Worm (Caenorhabditis elegans) whole organism, L4/young adult: ENCODE measurements around the gene pigm-1.

Source experiments
- W03F9.2 ChIP-seq: fragments of 150-350 bp; optimal IDR thresholded peaks from 2 replicates; lab custom pipeline; 2014; ENCODE audit warnings: missing biosample characterization, missing genetic modification characterization
- dao-5 ChIP-seq: sonication (generic microtip); optimal IDR thresholded peaks from 2 replicates; lab custom pipeline; 2016; ENCODE audit warnings: missing genotype, missing genetic modification characterization, moderate library complexity, missing compliant biosample characterization
- him-1 ChIP-seq: sonication (generic microtip); optimal IDR thresholded peaks from 2 replicates; lab custom pipeline; 2016; ENCODE audit warnings: missing genotype, missing genetic modification reagents, missing genetic modification characterization, missing compliant biosample characterization

The pigm-1 gene

DNA sequence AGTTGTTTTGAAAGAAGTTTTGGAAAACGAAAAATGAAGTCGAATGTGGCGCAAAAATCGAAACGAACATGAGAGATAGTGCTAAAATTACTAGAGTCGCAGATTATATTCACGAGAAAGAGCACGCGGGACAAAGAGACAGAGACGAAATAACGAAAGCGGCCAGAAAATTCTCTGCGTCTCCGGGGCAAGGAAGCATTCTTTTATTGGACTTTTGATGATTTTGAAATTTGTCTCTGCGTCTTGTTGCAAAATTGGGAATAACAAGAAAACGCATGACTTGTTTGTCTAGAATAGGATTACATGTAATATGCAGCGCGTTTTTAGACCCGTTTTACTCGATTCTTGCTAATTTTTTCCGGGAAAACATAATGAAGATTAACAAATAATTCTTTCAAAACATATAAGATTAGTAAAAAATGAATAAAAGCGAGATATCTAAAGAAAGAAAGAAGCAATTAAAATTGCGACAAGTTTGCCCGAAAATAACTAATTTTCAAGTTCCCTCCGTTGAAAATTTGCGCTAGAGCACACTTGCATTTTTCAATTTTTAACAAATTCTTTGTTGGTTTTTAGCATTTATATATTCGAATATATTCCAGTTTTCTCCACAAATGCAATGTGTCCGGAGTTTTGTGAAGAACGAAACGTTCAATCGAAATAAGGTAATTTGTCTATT, at the start of gene pigm-1, which contains the start of gene B0491.6:
Gene pigm-1, plus strand, starts transcription at position 568 of the 679 bp plus-strand sequence.
Gene B0491.6, minus strand, starts transcription at position 466 of the 679 bp plus-strand sequence.
- no peak for TF ChIP-seq dao-5 (tag; lab: Kevin White, UChicago)
- TF ChIP-seq W03F9.2 (tag; lab: Kevin White, UChicago): peak; percentile 20
- TF ChIP-seq him-1 (tag; lab: Kevin White, UChicago): peak; percentile 27

DNA sequence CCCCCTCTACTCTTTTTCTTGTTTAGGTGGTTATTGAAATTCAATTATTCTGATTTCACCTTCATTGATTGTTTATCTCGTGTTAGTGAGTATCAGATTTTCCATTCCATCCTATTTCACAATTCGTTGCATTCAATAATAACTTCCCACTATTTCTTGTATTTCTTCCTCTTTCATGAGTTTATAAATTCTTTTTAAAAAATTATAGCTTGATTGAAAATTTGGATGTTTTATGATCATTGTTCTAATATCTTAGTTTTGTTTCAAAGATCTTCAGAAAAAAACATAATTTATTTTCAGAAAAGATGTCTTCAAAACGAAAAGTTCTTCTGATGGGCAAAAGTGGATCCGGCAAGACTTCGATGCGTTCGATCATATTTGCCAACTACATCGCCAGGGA, 47.2 kb upstream of the pigm-1 start, which contains the start of gene raga-1:
Gene raga-1, plus strand, starts transcription at position 301 of the 400 bp plus-strand sequence.
- TF ChIP-seq him-1 (tag; lab: Kevin White, UChicago): no peak
- no peak for TF ChIP-seq dao-5 (tag; lab: Kevin White, UChicago)
- no peak for TF ChIP-seq W03F9.2 (tag; lab: Kevin White, UChicago)

DNA sequence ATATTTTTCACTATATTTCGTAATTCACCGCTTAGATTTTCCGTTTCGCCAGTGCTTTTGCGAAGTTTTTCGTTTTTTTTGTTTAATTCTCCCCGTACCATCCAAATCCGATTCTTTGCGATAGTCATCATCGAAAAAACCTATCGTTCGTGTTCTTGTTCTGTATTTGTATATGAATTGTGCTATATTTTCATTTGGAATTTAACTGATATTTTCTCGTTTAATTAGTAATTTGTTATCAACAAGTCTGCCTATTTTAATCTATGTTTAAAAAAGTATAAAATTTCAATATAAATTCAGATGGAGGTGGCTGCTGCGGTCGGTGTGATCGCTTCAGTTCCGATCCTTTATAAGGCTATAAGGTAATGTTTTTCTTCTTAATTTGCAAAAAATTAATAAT, 45.7 kb upstream of the pigm-1 start, which contains the start of gene samp-1:
Gene samp-1, plus strand, starts transcription at position 301 of the 400 bp plus-strand sequence.
- TF ChIP-seq W03F9.2 (tag; lab: Kevin White, UChicago) (no peak), him-1 (tag; lab: Kevin White, UChicago) (no peak), dao-5 (tag; lab: Kevin White, UChicago) (no peak)

DNA sequence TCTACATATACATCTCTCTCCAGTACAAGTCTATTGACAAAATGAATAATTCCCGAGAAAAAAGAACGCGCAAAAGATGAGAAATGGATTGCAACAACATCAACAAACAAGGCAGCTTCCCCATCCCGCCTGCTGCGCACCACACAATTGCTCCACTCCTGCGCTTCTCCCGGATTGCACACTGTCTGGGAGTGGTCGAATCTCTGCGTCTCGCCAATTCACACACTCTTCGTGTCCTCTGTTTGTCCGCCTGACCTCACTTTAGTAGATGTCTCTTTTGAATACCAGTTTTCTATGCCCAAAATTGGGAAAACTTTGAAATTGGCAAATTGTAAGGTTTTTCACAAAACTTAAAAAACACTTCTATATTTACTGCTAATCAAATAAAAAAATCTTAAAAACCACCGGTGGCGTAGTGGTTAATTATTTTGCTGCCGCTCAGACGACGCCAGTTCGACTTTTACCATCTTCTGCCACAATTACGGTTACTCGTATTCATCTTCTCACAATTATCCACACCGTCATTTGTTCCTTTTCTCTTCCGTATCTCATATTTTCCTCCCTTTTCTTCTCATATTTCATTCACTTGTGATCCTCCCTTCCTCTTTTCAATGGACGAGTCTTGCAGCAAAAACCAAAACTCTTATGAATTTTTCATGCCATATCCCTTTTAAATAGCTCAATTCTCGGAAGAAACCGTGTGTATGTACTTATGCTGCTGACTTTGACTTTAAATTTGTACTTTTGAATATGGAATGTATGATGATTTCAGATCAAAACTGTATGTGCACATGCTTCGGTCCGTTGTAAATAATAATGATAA, 42.4 kb upstream of the pigm-1 start, which contains the start of gene rsf-1:
Gene rsf-1, plus strand, starts transcription at position 773 of the 823 bp plus-strand sequence.
- TF ChIP-seq dao-5 (tag; lab: Kevin White, UChicago): no peak
- TF ChIP-seq him-1 (tag; lab: Kevin White, UChicago): no peak

DNA sequence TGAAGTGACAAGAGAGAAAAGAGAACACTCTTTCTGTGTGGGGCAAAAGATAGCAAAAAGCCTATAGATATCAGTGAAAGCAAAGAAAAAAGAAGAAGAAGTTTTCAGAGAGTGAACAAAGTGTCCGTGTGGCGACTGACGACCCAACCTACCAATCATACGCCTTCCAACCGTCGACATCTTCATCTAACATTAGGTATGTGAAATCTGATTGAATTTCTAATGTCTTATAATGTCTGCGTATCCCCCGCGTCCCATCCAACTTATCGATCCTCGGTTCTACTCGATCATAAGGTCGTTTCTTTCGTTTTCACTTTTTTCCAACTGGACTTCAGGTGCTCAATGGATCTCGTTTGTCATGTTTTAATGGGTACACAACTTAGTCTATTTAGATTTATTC, 40.9 kb upstream of the pigm-1 start:
- TF ChIP-seq him-1 (tag; lab: Kevin White, UChicago) (no peak), dao-5 (tag; lab: Kevin White, UChicago) (no peak), W03F9.2 (tag; lab: Kevin White, UChicago) (no peak)

DNA sequence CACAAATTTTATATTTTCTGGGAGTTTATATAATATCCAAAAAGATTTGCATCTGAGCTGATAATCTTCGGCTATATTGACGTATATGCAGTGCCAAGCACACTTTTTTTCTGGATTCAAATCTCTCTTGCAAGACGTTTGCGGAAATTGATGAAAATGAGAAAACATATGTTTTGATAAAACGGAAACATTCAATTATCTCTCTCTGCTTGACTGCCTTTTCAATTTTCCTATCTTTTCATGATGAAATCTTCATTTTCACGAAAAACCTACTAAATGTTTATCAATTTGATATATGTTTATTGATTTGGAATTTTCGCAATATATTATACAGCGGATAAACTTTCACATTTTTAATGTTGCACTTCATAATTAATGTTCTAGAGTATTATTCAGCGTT, 40.3 kb upstream of the pigm-1 start:
- no peak for TF ChIP-seq him-1 (tag; lab: Kevin White, UChicago)
- TF ChIP-seq W03F9.2 (tag; lab: Kevin White, UChicago): no peak
- no peak for TF ChIP-seq dao-5 (tag; lab: Kevin White, UChicago)

DNA sequence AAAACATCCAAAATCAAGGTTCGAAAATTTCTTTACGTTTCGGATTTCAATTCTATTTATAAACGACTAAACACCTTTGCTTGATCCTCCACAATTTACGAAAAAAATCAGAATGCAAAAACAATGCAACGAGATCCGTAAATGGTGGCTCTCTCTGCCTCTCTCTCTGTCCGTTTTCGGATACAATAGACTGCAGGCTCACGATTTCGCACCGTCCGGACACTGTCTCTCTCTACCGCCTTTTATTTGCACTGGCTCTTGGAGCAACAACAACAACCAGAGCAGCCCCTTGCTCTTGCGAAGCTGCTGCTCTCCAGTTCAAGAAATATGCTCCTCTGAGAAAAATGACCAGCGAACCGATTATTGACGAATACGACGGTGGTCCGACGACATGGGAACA, 36.0 kb upstream of the pigm-1 start, which contains the start of gene T24F1.7:
Gene T24F1.7, plus strand, starts transcription at position 301 of the 400 bp plus-strand sequence.
- no peak for TF ChIP-seq W03F9.2 (tag; lab: Kevin White, UChicago)
- TF ChIP-seq dao-5 (tag; lab: Kevin White, UChicago): no peak
- TF ChIP-seq him-1 (tag; lab: Kevin White, UChicago): no peak

DNA sequence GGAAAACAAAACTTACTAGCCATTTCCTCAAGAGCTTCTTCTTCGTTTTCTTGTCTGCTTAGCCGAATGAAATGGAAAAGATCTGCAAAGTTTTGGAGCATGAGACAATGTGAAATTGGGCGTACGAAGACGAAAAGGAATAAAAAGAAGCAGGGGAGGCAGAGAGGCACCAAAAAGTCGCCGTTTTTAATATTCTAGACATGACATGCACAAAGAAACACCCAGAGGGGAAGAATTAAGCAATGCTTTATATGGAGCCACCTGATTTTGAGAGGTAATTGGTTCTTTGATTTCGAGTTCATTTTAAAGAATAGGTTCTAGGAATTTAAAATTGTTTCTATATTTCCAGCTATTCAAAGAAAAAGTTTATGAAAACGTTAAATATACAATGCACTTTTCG, 34.1 kb upstream of the pigm-1 start, which contains the start of gene T24F1.4:
Gene T24F1.4, minus strand, starts transcription at position 101 of the 400 bp plus-strand sequence.
- TF ChIP-seq him-1 (tag; lab: Kevin White, UChicago) (no peak), dao-5 (tag; lab: Kevin White, UChicago) (no peak), W03F9.2 (tag; lab: Kevin White, UChicago) (no peak)

DNA sequence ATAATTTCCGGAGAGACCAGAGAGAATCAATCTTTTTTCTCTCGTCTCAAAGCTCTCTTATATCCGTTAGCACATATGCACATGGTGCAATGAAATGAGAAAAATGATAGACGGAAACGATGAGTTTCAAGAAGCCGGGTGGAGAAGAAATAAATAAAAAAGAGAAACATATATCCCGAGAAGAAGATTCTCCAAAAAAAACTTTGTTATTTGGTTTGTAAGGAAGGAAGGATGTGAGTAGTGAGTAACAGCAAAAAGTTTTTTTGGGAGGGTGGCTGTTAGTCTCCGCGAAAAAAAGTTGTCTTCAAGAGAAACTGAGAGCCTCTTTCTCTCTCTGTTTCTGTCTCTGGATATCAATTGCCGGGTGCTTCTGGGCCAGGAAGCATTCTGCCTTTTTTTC, 31.6 kb upstream of the pigm-1 start:
- TF ChIP-seq him-1 (tag; lab: Kevin White, UChicago): no peak
- TF ChIP-seq dao-5 (tag; lab: Kevin White, UChicago): no peak
- TF ChIP-seq W03F9.2 (tag; lab: Kevin White, UChicago): no peak

DNA sequence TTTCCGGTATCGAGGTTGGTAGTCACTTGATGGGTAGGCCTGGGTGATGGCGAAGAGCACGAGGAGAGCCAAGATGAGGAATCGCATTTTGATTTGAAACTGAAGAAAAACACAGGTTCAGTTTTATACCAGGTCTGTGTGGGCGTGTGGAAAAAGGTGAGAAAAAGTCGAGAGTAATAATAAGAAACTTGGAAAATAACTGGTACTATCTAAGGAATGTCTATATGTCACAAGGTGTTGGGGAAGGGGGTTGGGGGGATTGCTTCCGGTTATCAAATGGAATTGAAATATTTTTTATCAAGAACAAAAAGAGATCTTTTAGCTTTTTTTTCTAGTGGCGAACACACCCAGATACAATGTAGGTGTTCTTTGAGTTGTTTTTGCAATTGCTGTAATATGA, 28.7 kb upstream of the pigm-1 start, which contains the start of gene nlp-51:
Gene nlp-51, minus strand, starts transcription at position 101 of the 400 bp plus-strand sequence.
- TF ChIP-seq W03F9.2 (tag; lab: Kevin White, UChicago) (no peak), dao-5 (tag; lab: Kevin White, UChicago) (no peak), him-1 (tag; lab: Kevin White, UChicago) (no peak)

DNA sequence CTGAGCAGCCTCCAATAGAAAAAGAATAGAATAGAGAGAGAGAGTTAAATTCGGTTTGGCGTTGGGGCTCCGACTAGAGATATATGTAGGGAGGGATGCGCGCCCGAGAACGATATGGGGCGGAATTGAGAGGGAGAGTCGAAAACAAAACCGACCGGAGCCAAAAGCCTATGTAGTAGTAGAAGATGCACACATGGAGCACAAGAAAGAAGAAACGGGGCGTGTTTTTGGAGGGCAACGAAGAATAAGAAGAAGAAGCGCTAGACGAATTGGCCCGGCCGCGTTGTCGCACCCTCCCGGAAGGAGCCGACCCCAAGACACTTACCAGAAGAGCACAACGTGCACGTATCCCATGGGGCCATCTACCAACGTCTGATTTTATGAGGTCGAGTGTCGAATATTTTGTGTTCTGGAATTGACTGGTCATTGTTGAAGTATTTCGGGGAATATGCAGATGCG, 19.2 kb upstream of the pigm-1 start, which contains the start of gene tag-180:
Gene tag-180, minus strand, starts transcription at position 409 of the 459 bp plus-strand sequence.
- TF ChIP-seq dao-5 (tag; lab: Kevin White, UChicago) (no peak), him-1 (tag; lab: Kevin White, UChicago) (no peak), W03F9.2 (tag; lab: Kevin White, UChicago) (no peak)

DNA sequence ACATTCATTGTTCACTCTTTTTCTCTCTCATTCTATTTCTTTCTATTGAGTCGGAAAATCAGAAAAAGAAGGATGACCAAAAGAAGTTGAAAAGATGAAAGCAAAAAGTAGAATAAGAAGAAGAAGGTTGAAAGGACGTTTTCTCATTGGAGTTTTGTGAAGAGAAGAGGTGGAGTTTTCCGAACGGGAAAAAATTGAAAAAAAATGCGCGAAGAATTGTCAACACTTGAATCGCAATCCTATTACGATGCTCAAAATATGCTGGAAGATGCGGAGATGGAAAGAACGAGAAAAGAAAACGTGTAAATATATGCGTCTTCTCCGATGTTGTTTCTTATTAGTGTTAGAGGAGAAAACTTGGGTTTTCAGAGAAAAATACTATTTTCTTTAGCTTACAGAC, 14.9 kb upstream of the pigm-1 start:
- TF ChIP-seq dao-5 (tag; lab: Kevin White, UChicago): no peak
- no peak for TF ChIP-seq W03F9.2 (tag; lab: Kevin White, UChicago)
- no peak for TF ChIP-seq him-1 (tag; lab: Kevin White, UChicago)
